Worm (Caenorhabditis elegans) whole organism, L4 larva: Measurements from ENCODE around the gene hsp-12.3.
A peak's percentile ranks its signal among the peaks of the same experiment; 100 is the strongest.

ENCODE experiments used
- F44E2.7 ChIP-seq: fragments of 200-800 bp; sonication (Bioruptor generic); IDR thresholded peaks from 2 replicates; pipeline ENCODE4 v2.1.2; 2022; ENCODE audit warnings: missing genetic modification characterization, missing compliant biosample characterization
- T26A8.4 ChIP-seq: fragments of 200-800 bp; sonication (Bioruptor generic); IDR thresholded peaks from 2 replicates; pipeline ENCODE4 v1.3.6; 2022; ENCODE audit warnings: missing genetic modification characterization, missing compliant biosample characterization
- lin-15B ChIP-seq: fragments of 150-350 bp; sonication (generic microtip); optimal IDR thresholded peaks from 3 replicates; lab custom pipeline; 2014; ENCODE audit warnings: missing biosample characterization, missing genetic modification characterization
- lsy-2 ChIP-seq, 2 experiments: fragments of 150-350 bp in 1 of 2; sonication (generic microtip) in 1 of 2; optimal IDR thresholded peaks; 2 replicates each; lab custom pipeline; 2014 to 2017; ENCODE audit warnings: missing biosample characterization in 2 of 2, missing genetic modification characterization in 2 of 2
- madf-5 ChIP-seq, 2 experiments: fragments of 200-800 bp; sonication (Bioruptor generic); IDR thresholded peaks; 2 replicates each; pipeline ENCODE4 v1.3.6; 2022; ENCODE audit warnings: missing compliant biosample characterization in 2 of 2, missing genetic modification characterization in 2 of 2
- nhr-28 ChIP-seq: fragments of 150-350 bp; optimal IDR thresholded peaks from 2 replicates; lab custom pipeline; 2014; ENCODE audit warnings: missing biosample characterization, missing genetic modification characterization
- nhr-76 ChIP-seq: fragments of 150-350 bp; optimal IDR thresholded peaks from 2 replicates; lab custom pipeline; 2014; ENCODE audit warnings: missing biosample characterization, missing genetic modification characterization
- pha-4 ChIP-seq, 2 experiments: fragments of 150-350 bp in 1 of 2; fragments of 200-800 bp in 1 of 2; sonication (Bioruptor generic) in 1 of 2; IDR thresholded peaks in 1 of 2; optimal IDR thresholded peaks in 1 of 2; 2 replicates each; pipeline versions ENCODE4 v1.3.6 to Lab custom; 2014 to 2022; ENCODE audit warnings: missing genetic modification characterization in 2 of 2, missing genetic modification reagents in 2 of 2, missing biosample characterization in 1 of 2, missing compliant biosample characterization in 1 of 2
- snpc-4 ChIP-seq: fragments of 150-350 bp; optimal IDR thresholded peaks from 2 replicates; lab custom pipeline; 2014; ENCODE audit warnings: missing biosample characterization, missing genetic modification characterization
- tra-1 ChIP-seq: fragments of 200-800 bp; sonication (Bioruptor generic); IDR thresholded peaks from 2 replicates; pipeline ENCODE4 v1.3.6; 2022; ENCODE audit warnings: missing genetic modification reagents, missing genetic modification characterization, missing compliant biosample characterization
- unc-130 ChIP-seq: sonication (generic microtip); optimal IDR thresholded peaks from 2 replicates; lab custom pipeline; 2016; ENCODE audit warnings: missing genetic modification reagents, missing genetic modification characterization, missing compliant biosample characterization
- unc-62 ChIP-seq, 3 experiments: fragments of 150-350 bp in 1 of 3; sonication (generic microtip); optimal IDR thresholded peaks in 2 of 3; peaks in 1 of 3; 1 replicate in 1 of 3; 2 replicates in 2 of 3; lab custom pipeline; 2014 to 2017; ENCODE audit warnings: missing biosample characterization in 3 of 3, missing genetic modification characterization in 3 of 3, missing genetic modification reagents in 3 of 3, missing genotype in 1 of 3
- zag-1 ChIP-seq: fragments of 150-350 bp; optimal IDR thresholded peaks from 2 replicates; lab custom pipeline; 2014; ENCODE audit warnings: missing biosample characterization, missing genetic modification characterization
- ztf-11 ChIP-seq: fragments of 150-350 bp; optimal IDR thresholded peaks from 2 replicates; lab custom pipeline; 2014; ENCODE audit warnings: missing biosample characterization, missing genetic modification characterization

DNA sequence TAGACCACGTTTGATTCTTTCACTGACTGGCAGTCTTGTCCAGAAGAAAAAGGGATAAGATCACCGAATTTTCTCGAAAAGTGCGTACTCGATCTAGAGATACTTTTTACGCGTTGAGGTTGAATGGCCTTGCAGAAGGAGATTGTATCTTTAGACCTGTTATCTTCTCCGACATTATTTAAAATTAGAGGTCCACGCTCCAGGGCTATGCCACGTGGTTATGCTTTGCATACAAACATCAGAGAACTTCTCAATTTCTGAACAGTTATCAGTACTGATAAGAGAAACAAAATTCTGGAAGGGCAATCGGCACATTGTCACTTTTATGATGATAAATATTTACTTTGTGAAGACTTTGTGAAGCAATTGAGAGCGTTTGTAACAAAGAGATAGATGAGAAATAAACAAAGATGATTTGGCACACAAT, 3.2 kb downstream of the hsp-12.3 start:
- TF ChIP-seq unc-130: no peak
- peak; percentile 99 for TF ChIP-seq nhr-28 (tag; lab: Kevin White, UChicago)
- TF ChIP-seq snpc-4: no peak
- no peak for TF ChIP-seq zag-1 (tag; lab: Kevin White, UChicago)
- peak in 1 of 2 experiments; percentile 69 for TF ChIP-seq lsy-2 (tag; optimal IDR thresholded peaks at IDR 0.05; lab: Kevin White, UChicago)
- TF ChIP-seq pha-4 (GFP tag; IDR thresholded peaks at IDR 0.05; lab: Robert Waterston, UW): peak; percentile 59
- peak; percentile 78 for TF ChIP-seq pha-4 (tag; optimal IDR thresholded peaks at IDR 0.05; lab: Kevin White, UChicago)
- TF ChIP-seq lin-15B (tag; lab: Kevin White, UChicago): no peak
- 0 out of 2 replicates have a peak, but pooled peaks have one; percentile 44 for TF ChIP-seq T26A8.4 (GFP tag; lab: Robert Waterston, UW)
- peak; percentile 69; the same call in 1 of the 2 replicates for TF ChIP-seq tra-1 (GFP tag; lab: Robert Waterston, UW)
- TF ChIP-seq unc-62 (GFP tag; optimal IDR thresholded peaks at IDR 0.05 in 1 of 2; lab: Kevin White, UChicago): peak in 1 of 2 experiments; percentile 99
- TF ChIP-seq unc-62 (tag; optimal IDR thresholded peaks at IDR 0.05; lab: Kevin White, UChicago): no peak
- no peak for TF ChIP-seq madf-5 (GFP tag; IDR thresholded peaks at IDR 0.05; lab: Robert Waterston, UW)
- TF ChIP-seq ztf-11 (tag; lab: Kevin White, UChicago): no peak
- TF ChIP-seq nhr-76 (tag; lab: Kevin White, UChicago): no peak
- TF ChIP-seq F44E2.7 (GFP tag; lab: Robert Waterston, UW): no peak
